Worm (Caenorhabditis elegans) whole organism, midembryonic: ENCODE data around the gene ZK616.3.

Experiments
- T22C8.4 ChIP-seq: fragments of 200-800 bp; sonication (Bioruptor generic); IDR thresholded peaks from 2 replicates; pipeline ENCODE4 v1.3.6; 2022; ENCODE audit warnings: missing genetic modification characterization, missing compliant biosample characterization
- cog-1 ChIP-seq: sonication (generic microtip); optimal IDR thresholded peaks from 2 replicates; lab custom pipeline; 2016; ENCODE audit warnings: missing genetic modification characterization, missing compliant biosample characterization
- flt-1 ChIP-seq: fragments of 200-800 bp; sonication (Bioruptor generic); IDR thresholded peaks from 2 replicates; pipeline ENCODE4 v1.3.6; 2022; ENCODE audit warnings: missing genetic modification characterization, missing compliant biosample characterization
- klf-2 ChIP-seq: fragments of 200-800 bp; sonication (Bioruptor generic); conservative IDR thresholded peaks from 2 replicates; pipeline ENCODE4 v1.3.6; 2022; ENCODE audit warnings: missing genetic modification reagents, missing genetic modification characterization, missing compliant biosample characterization
- ref-1 ChIP-seq: fragments of 200-800 bp; sonication (Bioruptor generic); conservative IDR thresholded peaks from 2 replicates; pipeline ENCODE4 v1.3.6; 2022; ENCODE audit warnings: missing genetic modification reagents, missing genetic modification characterization, missing compliant biosample characterization

DNA sequence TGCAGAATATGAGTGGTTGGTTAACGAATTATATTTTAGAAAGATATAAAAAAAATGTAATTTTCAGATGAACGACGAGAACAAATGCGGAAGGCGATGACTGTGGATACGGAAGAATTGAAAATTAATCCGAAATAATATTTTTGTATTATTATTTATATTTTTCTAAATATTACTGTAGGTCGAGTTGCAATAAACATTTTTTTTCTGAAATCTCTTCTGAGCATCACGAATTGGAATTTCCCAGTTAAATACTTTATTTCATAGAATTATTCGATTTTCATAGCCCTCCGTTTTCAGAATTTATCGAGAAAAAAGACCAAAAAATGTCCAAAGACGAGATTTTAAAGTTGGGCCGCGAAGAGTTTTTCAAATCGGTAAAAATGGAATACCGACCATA, 670 bp downstream of the ZK616.3 start, which contains the start of gene ZK616.2:
- TF ChIP-seq flt-1 (GFP tag; lab: Robert Waterston, UW): no peak
- TF ChIP-seq T22C8.4 (GFP tag; lab: Robert Waterston, UW): no peak
- no peak for TF ChIP-seq ref-1 (GFP tag; lab: Robert Waterston, UW)
- TF ChIP-seq cog-1 (tag; lab: Kevin White, UChicago): no peak
- TF ChIP-seq klf-2: no peak
